Worm (Caenorhabditis elegans): Measurements from ENCODE around the gene clc-9.

- TF ChIP-seq ztf-11 (tag; optimal IDR thresholded peaks at IDR 0.05) (no peak), nhr-12 (tag; optimal IDR thresholded peaks at IDR 0.05) (no peak), unc-62 (GFP tag; optimal IDR thresholded peaks at IDR 0.05) (no peak), lin-13 (tag; optimal IDR thresholded peaks at IDR 0.05) (no peak), ces-1 (GFP tag; optimal IDR thresholded peaks at IDR 0.05) (no peak), ceh-39 (tag; optimal IDR thresholded peaks at IDR 0.05) (no peak), elt-3 (tag; optimal IDR thresholded peaks at IDR 0.05) (no peak), elt-1 (tag; optimal IDR thresholded peaks at IDR 0.05; ENCODE audit: borderline replicate concordance, insufficient read depth) (no peak), pha-4 (tag; optimal IDR thresholded peaks at IDR 0.05) (no peak), mab-5 (tag; optimal IDR thresholded peaks at IDR 0.05) (no peak), blmp-1 (tag; optimal IDR thresholded peaks at IDR 0.05) (no peak)
These were observed 11.9 kb downstream of the clc-9 start, which contains the start of gene spo-11 for ce11 chrIV:11124674-11125073.

Data from whole organism, mixed stage, embryonic.